Worm (Caenorhabditis elegans): ENCODE measurements around the gene R10D12.13.

The R10D12.13 gene

DNA sequence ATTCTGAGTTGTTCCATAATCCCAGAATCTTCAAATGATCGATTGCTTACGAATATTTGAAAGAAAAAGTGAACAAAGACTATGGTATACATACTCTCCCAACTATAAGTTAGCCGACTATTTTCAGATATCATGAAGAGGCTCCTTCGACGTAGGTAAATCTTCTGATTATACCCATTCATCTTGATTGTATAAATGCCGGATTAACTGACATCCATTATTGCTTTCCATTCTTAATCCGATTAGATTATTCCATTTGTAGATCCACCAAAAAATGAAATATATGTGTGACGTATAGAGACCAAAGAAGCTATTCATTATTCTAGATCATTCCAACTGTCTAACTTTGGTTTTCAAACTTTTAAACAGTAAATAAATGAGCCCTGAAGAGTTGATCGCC is 31.3 kb downstream of the R10D12.13 start:
- no peak for TF ChIP-seq B0019.2 (GFP tag; conservative IDR thresholded peaks at IDR 0.05)
- no peak for TF ChIP-seq mcd-1 (GFP tag; IDR thresholded peaks at IDR 0.05)
- TF ChIP-seq lag-1 (GFP tag; IDR thresholded peaks at IDR 0.05), result no peak

ce11 chrV:14001929-14002328 is 39.7 kb downstream of the R10D12.13 start:
- TF ChIP-seq aptf-3 (GFP tag; IDR thresholded peaks at IDR 0.05) (no peak), aptf-2 (GFP tag; conservative IDR thresholded peaks at IDR 0.05) (no peak), nhr-90 (tag; optimal IDR thresholded peaks at IDR 0.05) (no peak), ceh-40 (GFP tag; IDR thresholded peaks at IDR 0.05) (no peak), madf-3 (GFP tag; IDR thresholded peaks at IDR 0.05) (no peak), cebp-2 (GFP tag; IDR thresholded peaks at IDR 0.05) (no peak), T26A5.8 (tag; optimal IDR thresholded peaks at IDR 0.05) (no peak)

ce11 chrV:14002402-14002801 is 40.2 kb downstream of the R10D12.13 start:
- TF ChIP-seq ztf-25 (GFP tag; IDR thresholded peaks at IDR 0.05) (0 out of 2 replicates have a peak, but pooled peaks have one; percentile 53), cebp-1 (GFP tag; IDR thresholded peaks at IDR 0.05) (no peak), cebp-1 (tag; optimal IDR thresholded peaks at IDR 0.05) (peak; percentile 21), mxl-1 (tag; optimal IDR thresholded peaks at IDR 0.05) (no peak), madf-3 (GFP tag; IDR thresholded peaks at IDR 0.05) (0 out of 2 replicates have a peak, but pooled peaks have one; percentile 7), sea-2 (GFP tag; IDR thresholded peaks at IDR 0.05) (no peak), mcd-1 (GFP tag; IDR thresholded peaks at IDR 0.05) (peak; percentile 28; the same call in 1 of the 2 replicates), hmg-1.2 (GFP tag; IDR thresholded peaks at IDR 0.05) (peak; percentile 79; the same call in 1 of the 2 replicates), zfh-2 (GFP tag; conservative IDR thresholded peaks at IDR 0.05) (0 out of 2 replicates have a peak, but pooled peaks have one; percentile 29)

DNA sequence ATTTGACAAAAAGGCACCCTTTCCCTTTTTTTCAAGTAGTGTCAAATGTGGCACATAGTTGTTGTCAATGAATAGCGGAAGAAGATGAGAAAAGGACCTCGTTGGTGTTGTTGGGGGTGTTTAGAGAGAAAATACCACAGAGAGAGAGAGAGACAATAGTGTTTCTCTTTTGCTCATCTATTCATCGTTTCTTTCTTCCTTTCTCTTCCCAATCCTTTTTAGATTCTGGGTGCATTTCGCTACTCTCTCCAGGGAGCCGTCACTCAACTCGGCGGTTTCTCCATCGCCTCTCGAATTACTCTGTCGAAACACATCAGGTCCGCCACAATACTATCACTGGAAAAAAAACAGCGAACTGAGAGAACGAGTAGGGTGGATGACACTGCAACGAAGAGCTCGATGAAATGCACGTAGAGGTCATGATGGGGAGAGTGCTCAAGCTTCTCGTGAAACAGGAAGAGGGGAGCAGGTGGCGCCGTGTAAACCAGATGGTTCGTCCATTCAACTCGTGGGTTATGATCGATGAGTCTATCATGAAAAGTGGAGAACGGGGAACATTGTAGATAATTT is 41.5 kb downstream of the R10D12.13 start:
- TF ChIP-seq cebp-1 (GFP tag; IDR thresholded peaks at IDR 0.05) (no peak), cebp-1 (tag; optimal IDR thresholded peaks at IDR 0.05) (peak; percentile 17), ztf-6 (GFP tag; IDR thresholded peaks at IDR 0.05) (no peak), zfh-2 (GFP tag; conservative IDR thresholded peaks at IDR 0.05) (peak; percentile 21; the same call in 1 of the 2 replicates)

ce11 chrV:14004342-14004741 is 42.1 kb downstream of the R10D12.13 start:
- TF ChIP-seq lag-1 (GFP tag; IDR thresholded peaks at IDR 0.05) (no peak), lir-1 (GFP tag; conservative IDR thresholded peaks at IDR 0.05) (no peak), cebp-1 (GFP tag; IDR thresholded peaks at IDR 0.05) (no peak), cebp-1 (tag; optimal IDR thresholded peaks at IDR 0.05) (peak; percentile 42)

DNA sequence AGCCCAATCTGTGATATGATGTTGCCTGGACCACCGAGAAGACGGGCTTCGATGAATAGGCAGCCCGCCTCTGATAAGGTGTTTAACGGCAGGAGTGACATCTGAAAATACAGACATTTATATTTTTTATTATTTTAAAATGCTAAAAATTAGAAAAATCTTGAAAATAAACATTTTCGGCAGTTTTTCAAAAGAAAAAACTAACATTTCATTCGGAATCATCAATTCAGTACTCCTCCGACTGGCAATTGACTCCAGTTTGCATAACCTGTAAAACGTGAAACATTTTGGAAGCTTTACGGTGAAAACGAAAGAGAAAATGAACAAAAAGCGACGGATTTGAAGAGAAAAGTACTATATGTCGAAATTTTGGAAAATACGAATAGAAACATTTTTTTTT is 43.6 kb downstream of the R10D12.13 start, which contains the start of gene ric-7:
TSS of gene ric-7 (minus strand) at position 101 of the 400 bp plus-strand sequence.
- no peak for TF ChIP-seq unc-130 (GFP tag; optimal IDR thresholded peaks at IDR 0.05)
- TF ChIP-seq ekl-4 (GFP tag; IDR thresholded peaks at IDR 0.05), result no peak
- TF ChIP-seq nfyb-1 (GFP tag; IDR thresholded peaks at IDR 0.05), result no peak
- no peak for TF ChIP-seq K11D2.4 (GFP tag; IDR thresholded peaks at IDR 0.05)
- no peak for TF ChIP-seq madf-6 (GFP tag; IDR thresholded peaks at IDR 0.05)
- no peak for TF ChIP-seq T07F8.4 (tag; optimal IDR thresholded peaks at IDR 0.05)
- TF ChIP-seq madf-10 (tag; optimal IDR thresholded peaks at IDR 0.05), result no peak
- no peak for TF ChIP-seq K12H6.12 (tag; optimal IDR thresholded peaks at IDR 0.05)
- TF ChIP-seq ceh-91 (GFP tag; IDR thresholded peaks at IDR 0.05), result no peak
- no peak for TF ChIP-seq F55B11.4 (tag; optimal IDR thresholded peaks at IDR 0.05; ENCODE audit: borderline replicate concordance, insufficient read depth)
- no peak for TF ChIP-seq mxl-1 (tag; optimal IDR thresholded peaks at IDR 0.05)
- no peak for TF ChIP-seq ztf-25 (GFP tag; IDR thresholded peaks at IDR 0.05)
- TF ChIP-seq hrde-1 (tag; optimal IDR thresholded peaks at IDR 0.05; ENCODE audit: borderline replicate concordance), result no peak
- TF ChIP-seq D2030.7 (GFP tag; IDR thresholded peaks at IDR 0.05), result no peak
- TF ChIP-seq attf-6 (GFP tag; IDR thresholded peaks at IDR 0.05), result no peak
- no peak for TF ChIP-seq chd-7 (tag; optimal IDR thresholded peaks at IDR 0.05)

Measured in whole organism, young adult.